Worm (Caenorhabditis elegans) whole organism, L2 larva: ENCODE measurements around the gene M01B2.10.

ENCODE experiments used
- aly-2 ChIP-seq: fragments of 150-350 bp; optimal IDR thresholded peaks from 2 replicates; lab custom pipeline; 2014; ENCODE audit warnings: missing biosample characterization, missing genetic modification characterization
- ceh-16 ChIP-seq: fragments of 150-350 bp; optimal IDR thresholded peaks from 2 replicates; lab custom pipeline; 2014; ENCODE audit warnings: missing biosample characterization, missing genetic modification characterization
- egl-27 ChIP-seq: sonication (generic microtip); optimal IDR thresholded peaks from 3 replicates; lab custom pipeline; 2017; ENCODE audit warnings: missing biosample characterization, missing genetic modification reagents, missing genetic modification characterization
- elt-3 ChIP-seq: sonication (generic microtip); optimal IDR thresholded peaks from 2 replicates; lab custom pipeline; 2017; ENCODE audit warnings: missing biosample characterization, missing genetic modification characterization
- lin-39 ChIP-seq: fragments of 150-350 bp; optimal IDR thresholded peaks from 2 replicates; lab custom pipeline; 2014; ENCODE audit warnings: missing biosample characterization, missing genetic modification reagents, missing genetic modification characterization
- mab-5 ChIP-seq: fragments of 150-350 bp; optimal IDR thresholded peaks from 2 replicates; lab custom pipeline; 2014; ENCODE audit warnings: missing biosample characterization, missing genetic modification characterization
- mdl-1 ChIP-seq, 2 experiments: fragments of 150-350 bp in 1 of 2; sonication (generic microtip) in 1 of 2; optimal IDR thresholded peaks; 2 replicates each; lab custom pipeline; 2017; ENCODE audit warnings: missing biosample characterization in 2 of 2, missing genetic modification characterization in 2 of 2
- nhr-11 ChIP-seq: fragments of 150-350 bp; optimal IDR thresholded peaks from 2 replicates; lab custom pipeline; 2014; ENCODE audit warnings: missing biosample characterization, missing genetic modification characterization
- nhr-237 ChIP-seq: fragments of 150-350 bp; optimal IDR thresholded peaks from 2 replicates; lab custom pipeline; 2014; ENCODE audit warnings: missing biosample characterization, missing genetic modification characterization
- nhr-25 ChIP-seq: fragments of 150-350 bp; sonication (generic microtip); optimal IDR thresholded peaks from 3 replicates; lab custom pipeline; 2014; ENCODE audit warnings: missing biosample characterization, missing genetic modification characterization
- snpc-4 ChIP-seq: fragments of 150-350 bp; optimal IDR thresholded peaks from 2 replicates; lab custom pipeline; 2014; ENCODE audit warnings: missing biosample characterization, missing genetic modification characterization
- unc-39 ChIP-seq: fragments of 150-350 bp; optimal IDR thresholded peaks from 2 replicates; lab custom pipeline; 2014; ENCODE audit warnings: missing biosample characterization, missing genetic modification characterization
- unc-62 ChIP-seq: fragments of 150-350 bp; optimal IDR thresholded peaks from 2 replicates; lab custom pipeline; 2014; ENCODE audit warnings: missing biosample characterization, missing genetic modification reagents, missing genetic modification characterization
- ztf-11 ChIP-seq: sonication (generic microtip); optimal IDR thresholded peaks from 2 replicates; lab custom pipeline; 2017; ENCODE audit warnings: missing biosample characterization, missing genetic modification characterization

- TF ChIP-seq nhr-237 (tag; lab: Kevin White, UChicago) = no peak
- no peak for TF ChIP-seq nhr-25 (tag; lab: Kevin White, UChicago)
- TF ChIP-seq aly-2 (tag; lab: Kevin White, UChicago) = no peak
- TF ChIP-seq unc-62 = no peak
- no peak for TF ChIP-seq mdl-1 (tag; optimal IDR thresholded peaks at IDR 0.05; lab: Kevin White, UChicago)
- no peak for TF ChIP-seq lin-39 (tag; lab: Kevin White, UChicago)
- no peak for TF ChIP-seq mab-5
- no peak for TF ChIP-seq elt-3 (tag; lab: Kevin White, UChicago)
- no peak for TF ChIP-seq ceh-16 (tag; lab: Kevin White, UChicago)
- TF ChIP-seq egl-27 (tag; lab: Kevin White, UChicago) = no peak
- TF ChIP-seq ztf-11 = no peak
- TF ChIP-seq unc-39 (tag; lab: Kevin White, UChicago) = no peak
- no peak for TF ChIP-seq snpc-4 (tag; lab: Kevin White, UChicago)
- TF ChIP-seq nhr-11 (tag; lab: Kevin White, UChicago) = no peak
Observed at ce11 chrV:15232200-15232599, 30.0 kb downstream of the M01B2.10 start, which contains the start of gene srw-13.
